Worm (Caenorhabditis elegans) whole organism, L4 larva: ENCODE measurements around the gene AH6.17.
A peak's percentile ranks its signal among the peaks of the same experiment; 100 is the strongest.

ENCODE experiments used
- F10B5.3 ChIP-seq: sonication (generic microtip); optimal IDR thresholded peaks from 2 replicates; lab custom pipeline; 2016; ENCODE audit warnings: mild to moderate bottlenecking, missing genetic modification characterization, missing compliant biosample characterization
- F44E2.7 ChIP-seq: fragments of 200-800 bp; sonication (Bioruptor generic); IDR thresholded peaks from 2 replicates; pipeline ENCODE4 v2.1.2; 2022; ENCODE audit warnings: missing genetic modification characterization, missing compliant biosample characterization
- Y5F2A.4 ChIP-seq: fragments of 200-800 bp; sonication (Bioruptor generic); optimal IDR thresholded peaks from 2 replicates; lab custom pipeline; 2018; ENCODE audit warnings: mild to moderate bottlenecking, missing genetic modification characterization, missing compliant biosample characterization
- Y75B8A.6 ChIP-seq: fragments of 200-800 bp; sonication (Bioruptor generic); IDR thresholded peaks from 2 replicates; pipeline ENCODE4 v1.3.6; 2022; ENCODE audit warnings: missing genetic modification reagents, missing genetic modification characterization, missing compliant biosample characterization
- ZK546.5 ChIP-seq, 2 experiments: sonication (generic microtip); optimal IDR thresholded peaks; 2 replicates each; lab custom pipeline; 2017; ENCODE audit warnings: missing biosample characterization in 2 of 2, missing genetic modification characterization in 2 of 2
- aly-2 ChIP-seq: sonication (generic microtip); optimal IDR thresholded peaks from 2 replicates; lab custom pipeline; 2018; ENCODE audit warnings: missing biosample characterization, missing genetic modification characterization
- attf-4 ChIP-seq: sonication (generic microtip); optimal IDR thresholded peaks from 3 replicates; lab custom pipeline; 2017; ENCODE audit warnings: missing biosample characterization, missing genetic modification characterization
- ceh-32 ChIP-seq: sonication (generic microtip); optimal IDR thresholded peaks from 2 replicates; lab custom pipeline; 2016; ENCODE audit warnings: mild to moderate bottlenecking, missing genetic modification characterization, missing compliant biosample characterization; ENCODE audit not compliant: poor library complexity
- ceh-62 ChIP-seq: sonication (generic microtip); optimal IDR thresholded peaks from 2 replicates; lab custom pipeline; 2017; ENCODE audit warnings: missing biosample characterization, missing genetic modification characterization
- ces-1 ChIP-seq: fragments of 150-350 bp; sonication (generic microtip); optimal IDR thresholded peaks from 4 replicates; lab custom pipeline; 2014; ENCODE audit warnings: missing biosample characterization, missing genetic modification reagents, missing genetic modification characterization
- cey-2 ChIP-seq: sonication (generic microtip); optimal IDR thresholded peaks from 3 replicates; lab custom pipeline; 2017; ENCODE audit warnings: missing genetic modification characterization, mild to moderate bottlenecking, missing compliant biosample characterization, antibody characterized with exemption, borderline replicate concordance; ENCODE audit not compliant: insufficient read depth
- daf-16 ChIP-seq, 3 experiments: sonication (generic microtip); optimal IDR thresholded peaks; 2 replicates each; lab custom pipeline; 2016 to 2017; ENCODE audit warnings: missing genetic modification characterization in 3 of 3, missing genetic modification reagents in 3 of 3, mild to moderate bottlenecking in 2 of 3, missing compliant biosample characterization in 2 of 3, missing biosample characterization in 1 of 3, moderate library complexity in 1 of 3
- dmd-6 ChIP-seq: fragments of 200-800 bp; sonication (Bioruptor generic); IDR thresholded peaks from 2 replicates; pipeline ENCODE4 v1.3.6; 2022; ENCODE audit warnings: missing genetic modification reagents, missing genetic modification characterization, missing compliant biosample characterization
- dmd-8 ChIP-seq: fragments of 200-800 bp; sonication (Bioruptor generic); IDR thresholded peaks from 2 replicates; pipeline ENCODE4 v1.3.6; 2022; ENCODE audit warnings: missing genetic modification characterization, missing compliant biosample characterization
- dmd-9 ChIP-seq: fragments of 200-800 bp; sonication (Bioruptor generic); IDR thresholded peaks from 2 replicates; pipeline ENCODE4 v1.3.6; 2022; ENCODE audit warnings: missing genetic modification reagents, missing genetic modification characterization, missing compliant biosample characterization
- dve-1 ChIP-seq: sonication (generic microtip); optimal IDR thresholded peaks from 2 replicates; lab custom pipeline; 2017; ENCODE audit warnings: antibody characterized with exemption, mild to moderate bottlenecking, missing genetic modification characterization, missing compliant biosample characterization; ENCODE audit not compliant: insufficient read depth
- egl-27 ChIP-seq: sonication (generic microtip); optimal IDR thresholded peaks from 3 replicates; lab custom pipeline; 2017; ENCODE audit warnings: missing biosample characterization, missing genetic modification reagents, missing genetic modification characterization
- egl-43 ChIP-seq: fragments of 200-800 bp; sonication (Bioruptor generic); IDR thresholded peaks from 2 replicates; pipeline ENCODE4 v1.3.6; 2022; ENCODE audit warnings: missing genetic modification reagents, missing genetic modification characterization, missing compliant biosample characterization
- gei-8 ChIP-seq: fragments of 200-800 bp; sonication (Bioruptor generic); optimal IDR thresholded peaks from 2 replicates; lab custom pipeline; 2018; ENCODE audit warnings: mild to moderate bottlenecking, missing genetic modification characterization, missing compliant biosample characterization
- hlh-11 ChIP-seq: fragments of 200-800 bp; sonication (Bioruptor generic); optimal IDR thresholded peaks from 2 replicates; lab custom pipeline; 2018; ENCODE audit warnings: mild to moderate bottlenecking, missing genetic modification characterization, missing compliant biosample characterization
- hlh-30 ChIP-seq: sonication (generic microtip); optimal IDR thresholded peaks from 2 replicates; lab custom pipeline; 2017; ENCODE audit warnings: antibody characterized with exemption, mild to moderate bottlenecking, missing genetic modification characterization, missing compliant biosample characterization; ENCODE audit not compliant: insufficient read depth
- hmg-1.1 ChIP-seq: fragments of 200-800 bp; sonication (Bioruptor generic); IDR thresholded peaks from 2 replicates; pipeline ENCODE4 v1.3.6; 2022; ENCODE audit warnings: missing genetic modification reagents, missing genetic modification characterization, missing compliant biosample characterization
- jun-1 ChIP-seq: fragments of 150-350 bp; optimal IDR thresholded peaks from 2 replicates; lab custom pipeline; 2014; ENCODE audit warnings: missing biosample characterization, missing genetic modification reagents, missing genetic modification characterization
- lim-7 ChIP-seq: fragments of 200-800 bp; sonication (Bioruptor generic); IDR thresholded peaks from 2 replicates; pipeline ENCODE4 v1.3.6; 2022; ENCODE audit warnings: missing genetic modification characterization, missing compliant biosample characterization
- lin-38 ChIP-seq: fragments of 200-800 bp; sonication (Bioruptor generic); IDR thresholded peaks from 2 replicates; pipeline ENCODE4 v1.3.6; 2022; ENCODE audit warnings: missing genetic modification reagents, missing genetic modification characterization, missing compliant biosample characterization
- madf-5 ChIP-seq, 2 experiments: fragments of 200-800 bp; sonication (Bioruptor generic); IDR thresholded peaks; 2 replicates each; pipeline ENCODE4 v1.3.6; 2022; ENCODE audit warnings: missing compliant biosample characterization in 2 of 2, missing genetic modification characterization in 2 of 2
- madf-9 ChIP-seq: fragments of 200-800 bp; sonication (Bioruptor generic); conservative IDR thresholded peaks from 2 replicates; pipeline ENCODE4 v1.3.6; 2022; ENCODE audit warnings: missing genetic modification reagents, missing genetic modification characterization, missing compliant biosample characterization
- mes-2 ChIP-seq: sonication (generic microtip); optimal IDR thresholded peaks from 2 replicates; lab custom pipeline; 2016; ENCODE audit warnings: missing genotype, mild to moderate bottlenecking, missing genetic modification characterization, missing compliant biosample characterization; ENCODE audit not compliant: poor library complexity, severe bottlenecking
- nhr-10 ChIP-seq: fragments of 150-350 bp; optimal IDR thresholded peaks from 2 replicates; lab custom pipeline; 2014; ENCODE audit warnings: missing biosample characterization, missing genetic modification characterization
- nhr-28 ChIP-seq: fragments of 150-350 bp; optimal IDR thresholded peaks from 2 replicates; lab custom pipeline; 2014; ENCODE audit warnings: missing biosample characterization, missing genetic modification characterization
- nhr-6 ChIP-seq: fragments of 150-350 bp; optimal IDR thresholded peaks from 2 replicates; lab custom pipeline; 2014; ENCODE audit warnings: missing biosample characterization, missing genetic modification characterization
- nhr-76 ChIP-seq: fragments of 150-350 bp; optimal IDR thresholded peaks from 2 replicates; lab custom pipeline; 2014; ENCODE audit warnings: missing biosample characterization, missing genetic modification characterization
- php-3 ChIP-seq: fragments of 200-800 bp; sonication (Bioruptor generic); IDR thresholded peaks from 2 replicates; pipeline ENCODE4 v1.3.6; 2022; ENCODE audit warnings: missing genetic modification reagents, missing genetic modification characterization, missing compliant biosample characterization
- sdz-12 ChIP-seq: fragments of 200-800 bp; sonication (Bioruptor generic); optimal IDR thresholded peaks from 2 replicates; lab custom pipeline; 2018; ENCODE audit warnings: mild to moderate bottlenecking, missing genetic modification characterization, missing compliant biosample characterization
- snpc-1.2 ChIP-seq: fragments of 200-800 bp; sonication (Bioruptor generic); IDR thresholded peaks from 2 replicates; pipeline ENCODE4 v1.3.6; 2022; ENCODE audit warnings: missing genetic modification reagents, missing genetic modification characterization, missing compliant biosample characterization
- snpc-4 ChIP-seq: fragments of 150-350 bp; optimal IDR thresholded peaks from 2 replicates; lab custom pipeline; 2014; ENCODE audit warnings: missing biosample characterization, missing genetic modification characterization
- tag-97 ChIP-seq: fragments of 200-800 bp; sonication (Bioruptor generic); IDR thresholded peaks from 2 replicates; pipeline ENCODE4 v1.3.6; 2022; ENCODE audit warnings: missing genetic modification characterization, missing compliant biosample characterization
- unc-39 ChIP-seq: sonication (generic microtip); optimal IDR thresholded peaks from 2 replicates; lab custom pipeline; 2017; ENCODE audit warnings: missing biosample characterization, missing genetic modification characterization
- unc-62 ChIP-seq, 3 experiments: fragments of 150-350 bp in 1 of 3; sonication (generic microtip); optimal IDR thresholded peaks in 2 of 3; peaks in 1 of 3; 1 replicate in 1 of 3; 2 replicates in 2 of 3; lab custom pipeline; 2014 to 2017; ENCODE audit warnings: missing biosample characterization in 3 of 3, missing genetic modification characterization in 3 of 3, missing genetic modification reagents in 3 of 3, missing genotype in 1 of 3
- zfp-2 ChIP-seq: sonication (generic microtip); optimal IDR thresholded peaks from 2 replicates; lab custom pipeline; 2016; ENCODE audit warnings: mild to moderate bottlenecking, missing genetic modification characterization, missing compliant biosample characterization
- zfp-3 ChIP-seq: fragments of 200-800 bp; sonication (Bioruptor generic); conservative IDR thresholded peaks from 2 replicates; pipeline ENCODE4 v1.3.6; 2022; ENCODE audit warnings: missing genetic modification reagents, missing genetic modification characterization, missing compliant biosample characterization

Gene AH6.17

ce11 chrII:9487337-9487950 is 35.5 kb upstream of the AH6.17 start, which contains the start of gene T19H5.4 (continued):
- TF ChIP-seq dmd-6 (GFP tag; lab: Robert Waterston, UW) (peak; percentile 96), snpc-1.2 (GFP tag; lab: Robert Waterston, UW) (no peak), ces-1 (GFP tag; lab: Kevin White, UChicago) (no peak), unc-62 (GFP tag; optimal IDR thresholded peaks at IDR 0.05 in 1 of 2; lab: Kevin White, UChicago) (peak in 1 of 2 experiments; percentile 74), unc-62 (tag; optimal IDR thresholded peaks at IDR 0.05; lab: Kevin White, UChicago) (no peak), jun-1 (tag; lab: Kevin White, UChicago) (no peak), F44E2.7 (GFP tag; lab: Robert Waterston, UW) (no peak), F10B5.3 (no peak), unc-39 (tag; lab: Kevin White, UChicago) (no peak), php-3 (GFP tag; lab: Robert Waterston, UW) (peak; percentile 38; the same call in 1 of the 2 replicates), nhr-10 (no peak), hmg-1.1 (GFP tag; lab: Robert Waterston, UW) (peak; percentile 75; the same call in 1 of the 2 replicates), daf-16 (GFP tag; optimal IDR thresholded peaks at IDR 0.05; lab: Kevin White, UChicago) (peak in 1 of 2 experiments; percentile 4), daf-16 (tag; optimal IDR thresholded peaks at IDR 0.05; lab: Kevin White, UChicago) (peak; percentile 66), aly-2 (no peak), nhr-6 (tag; lab: Kevin White, UChicago) (no peak), egl-43 (GFP tag; lab: Robert Waterston, UW) (0 out of 2 replicates have a peak, but pooled peaks have one; percentile 19), madf-9 (GFP tag; lab: Robert Waterston, UW) (peak; percentile 38; the same call in 1 of the 2 replicates), gei-8 (peak; percentile 42), tag-97 (GFP tag; lab: Robert Waterston, UW) (no peak), nhr-76 (tag; lab: Kevin White, UChicago) (no peak)

ce11 chrII:9489922-9490321 is 33.0 kb upstream of the AH6.17 start:
- TF ChIP-seq unc-62 (GFP tag; optimal IDR thresholded peaks at IDR 0.05 in 1 of 2; lab: Kevin White, UChicago) (peak in 1 of 2 experiments; percentile 98), unc-62 (tag; optimal IDR thresholded peaks at IDR 0.05; lab: Kevin White, UChicago) (no peak), attf-4 (tag; lab: Kevin White, UChicago) (no peak)

- TF ChIP-seq nhr-28 (peak; percentile 84), hlh-30 (peak; percentile 31), Y75B8A.6 (GFP tag; lab: Robert Waterston, UW) (no peak), F44E2.7 (GFP tag; lab: Robert Waterston, UW) (no peak)
These were observed 32.4 kb upstream of the AH6.17 start for ce11 chrII:9490589-9490988.

- TF ChIP-seq nhr-6 (tag; lab: Kevin White, UChicago) (peak; percentile 77), lin-38 (GFP tag; lab: Robert Waterston, UW) (no peak), zfp-3 (GFP tag; lab: Robert Waterston, UW) (no peak), Y5F2A.4 (GFP tag; lab: Kevin White, UChicago) (no peak), dmd-9 (GFP tag; lab: Robert Waterston, UW) (no peak), aly-2 (no peak), cey-2 (tag; lab: Kevin White, UChicago) (no peak), egl-27 (no peak), hlh-11 (tag; lab: Kevin White, UChicago) (no peak), dve-1 (tag; lab: Kevin White, UChicago) (no peak), lim-7 (GFP tag; lab: Robert Waterston, UW) (no peak), mes-2 (tag; lab: Kevin White, UChicago) (peak; percentile 5), F44E2.7 (GFP tag; lab: Robert Waterston, UW) (no peak), dmd-8 (GFP tag; lab: Robert Waterston, UW) (0 out of 2 replicates have a peak, but pooled peaks have one; percentile 27), unc-62 (GFP tag; optimal IDR thresholded peaks at IDR 0.05 in 1 of 2; lab: Kevin White, UChicago) (peak in 1 of 2 experiments; percentile 72), unc-62 (tag; optimal IDR thresholded peaks at IDR 0.05; lab: Kevin White, UChicago) (no peak), ceh-32 (tag; lab: Kevin White, UChicago) (no peak), ceh-62 (tag; lab: Kevin White, UChicago) (no peak), ZK546.5 (tag; optimal IDR thresholded peaks at IDR 0.05; lab: Kevin White, UChicago) (no peak), daf-16 (GFP tag; optimal IDR thresholded peaks at IDR 0.05; lab: Kevin White, UChicago) (no peak), daf-16 (tag; optimal IDR thresholded peaks at IDR 0.05; lab: Kevin White, UChicago) (peak; percentile 11), sdz-12 (no peak), tag-97 (GFP tag; lab: Robert Waterston, UW) (no peak), zfp-2 (tag; lab: Kevin White, UChicago) (no peak), jun-1 (tag; lab: Kevin White, UChicago) (no peak), snpc-4 (no peak), madf-5 (GFP tag; IDR thresholded peaks at IDR 0.05; lab: Robert Waterston, UW) (no peak)
These were observed 31.9 kb upstream of the AH6.17 start for ce11 chrII:9491045-9491444.
